Fruit fly (Drosophila melanogaster) whole organism: Measurements from ENCODE around the gene 7B2.

ENCODE experiments used
- CG8478 ChIP-seq: fragments of >200 bp; optimal IDR thresholded peaks from 2 replicates; lab custom pipeline; 2018; ENCODE audit warnings: inconsistent platforms
- psq ChIP-seq: fragments of >200 bp; optimal IDR thresholded peaks from 2 replicates; lab custom pipeline; 2017

- no peak for TF ChIP-seq psq (lab: Kevin White, UChicago)
- TF ChIP-seq CG8478 = no peak
These were observed 44.7 kb upstream of the 7B2 start for dm6 chr3R:5331764-5332405.
